Fruit fly (Drosophila melanogaster): ENCODE results near the gene Mrp5.
A peak's percentile ranks its signal among the peaks of the same experiment; 100 is the strongest.

Gene Mrp5

dm6 chr3R:19858944-19859343 lies 16.5 kb downstream of the Mrp5 start:
- TF ChIP-seq noc (tag; optimal IDR thresholded peaks at IDR 0.05) = no peak

dm6 chr3R:19858017-19858659 lies 17.3 kb downstream of the Mrp5 start:
- peak; percentile 80 for TF ChIP-seq noc (tag; optimal IDR thresholded peaks at IDR 0.05)

dm6 chr3R:19847591-19848256 lies 27.8 kb downstream of the Mrp5 start:
- TF ChIP-seq noc (tag; optimal IDR thresholded peaks at IDR 0.05) = no peak

- peak; percentile 51 for TF ChIP-seq noc (tag; optimal IDR thresholded peaks at IDR 0.05)
Measured at dm6 chr3R:19846870-19847590, 28.4 kb downstream of the Mrp5 start, which contains the start of gene MICU3. Gene MICU3, plus strand, starts transcription at chr3R:19847311.

dm6 chr3R:19843888-19844287 lies 31.6 kb downstream of the Mrp5 start:
- no peak for TF ChIP-seq noc (tag; optimal IDR thresholded peaks at IDR 0.05)

dm6 chr3R:19840545-19840944 lies 34.9 kb downstream of the Mrp5 start, which contains the start of gene CG31459:
Gene CG31459, plus strand, starts transcription at chr3R:19840845.
- no peak for TF ChIP-seq noc (tag; optimal IDR thresholded peaks at IDR 0.05)

- no peak for TF ChIP-seq noc (tag; optimal IDR thresholded peaks at IDR 0.05)
Measured at dm6 chr3R:19838925-19839601, 36.4 kb downstream of the Mrp5 start.

dm6 chr3R:19836687-19837086 lies 38.8 kb downstream of the Mrp5 start, which contains the start of gene bnl:
Gene bnl, minus strand, starts transcription at chr3R:19836817.
- peak; percentile 61 for TF ChIP-seq noc (tag; optimal IDR thresholded peaks at IDR 0.05)

- TF ChIP-seq noc (tag; optimal IDR thresholded peaks at IDR 0.05) = peak; percentile 73
Measured at dm6 chr3R:19834982-19835381, 40.5 kb downstream of the Mrp5 start.

- TF ChIP-seq noc (tag; optimal IDR thresholded peaks at IDR 0.05) = peak; percentile 37
Measured at dm6 chr3R:19833963-19834362, 41.5 kb downstream of the Mrp5 start.

dm6 chr3R:19833546-19833945 lies 41.9 kb downstream of the Mrp5 start:
- TF ChIP-seq noc (tag; optimal IDR thresholded peaks at IDR 0.05) = no peak

dm6 chr3R:19830973-19831372 lies 44.5 kb downstream of the Mrp5 start:
- peak; percentile 68 for TF ChIP-seq noc (tag; optimal IDR thresholded peaks at IDR 0.05)

- no peak for TF ChIP-seq noc (tag; optimal IDR thresholded peaks at IDR 0.05)
Measured at dm6 chr3R:19826806-19827328, 48.6 kb downstream of the Mrp5 start.

- no peak for TF ChIP-seq noc (tag; optimal IDR thresholded peaks at IDR 0.05)
Measured at dm6 chr3R:19826355-19826754, 49.1 kb downstream of the Mrp5 start.

- no peak for TF ChIP-seq noc (tag; optimal IDR thresholded peaks at IDR 0.05)
Measured at dm6 chr3R:19824480-19824879, 51.0 kb downstream of the Mrp5 start.

dm6 chr3R:19822138-19822537 lies 53.3 kb downstream of the Mrp5 start:
- no peak for TF ChIP-seq noc (tag; optimal IDR thresholded peaks at IDR 0.05)

Measured in whole organism, larva.